Worm (Caenorhabditis elegans): ENCODE data around the gene F35E8.10.

ce11 chrV:15922979-15923378 is 2.8 kb upstream of the F35E8.10 start, which contains the start of gene F35E8.13:
- TF ChIP-seq snpc-1.2 (GFP tag; IDR thresholded peaks at IDR 0.05) (no peak), dve-1 (tag; optimal IDR thresholded peaks at IDR 0.05; ENCODE audit: insufficient read depth) (no peak), zag-1 (tag; optimal IDR thresholded peaks at IDR 0.05) (no peak), daf-12 (tag; optimal IDR thresholded peaks at IDR 0.05) (no peak), lin-15B (tag; optimal IDR thresholded peaks at IDR 0.05) (no peak), fos-1 (tag; optimal IDR thresholded peaks at IDR 0.05) (no peak), T20F7.1 (GFP tag; optimal IDR thresholded peaks at IDR 0.05) (no peak), snpc-4 (tag; optimal IDR thresholded peaks at IDR 0.05) (no peak), nhr-28 (tag; optimal IDR thresholded peaks at IDR 0.05) (no peak), dpl-1 (GFP tag; optimal IDR thresholded peaks at IDR 0.05) (no peak), F10B5.3 (tag; optimal IDR thresholded peaks at IDR 0.05) (no peak), Y5F2A.4 (GFP tag; optimal IDR thresholded peaks at IDR 0.05) (no peak), madf-5 (GFP tag; IDR thresholded peaks at IDR 0.05) (no peak), nhr-41 (GFP tag; IDR thresholded peaks at IDR 0.05) (no peak)

All from whole organism, L4 larva.